Worm (Caenorhabditis elegans) whole organism, L3 larva: ENCODE results near the gene C07G3.15.

ENCODE experiments used
- ceh-28 ChIP-seq: fragments of 150-350 bp; optimal IDR thresholded peaks from 2 replicates; lab custom pipeline; 2014; ENCODE audit warnings: missing biosample characterization, missing genetic modification reagents, missing genetic modification characterization
- ceh-82 ChIP-seq: fragments of 150-350 bp; optimal IDR thresholded peaks from 2 replicates; lab custom pipeline; 2014; ENCODE audit warnings: missing biosample characterization, missing genetic modification characterization
- egl-27 ChIP-seq: sonication (generic microtip); optimal IDR thresholded peaks from 4 replicates; lab custom pipeline; 2017; ENCODE audit warnings: missing biosample characterization, missing genetic modification reagents, missing genetic modification characterization
- fos-1 ChIP-seq: fragments of 150-350 bp; optimal IDR thresholded peaks from 2 replicates; lab custom pipeline; 2014; ENCODE audit warnings: missing biosample characterization, missing genetic modification characterization
- lin-15B ChIP-seq: fragments of 150-350 bp; optimal IDR thresholded peaks from 2 replicates; lab custom pipeline; 2014; ENCODE audit warnings: missing biosample characterization, missing genetic modification characterization
- lin-39 ChIP-seq: fragments of 150-350 bp; optimal IDR thresholded peaks from 2 replicates; lab custom pipeline; 2018; ENCODE audit warnings: missing biosample characterization, missing genetic modification reagents, missing genetic modification characterization
- mdl-1 ChIP-seq: fragments of 150-350 bp; optimal IDR thresholded peaks from 2 replicates; lab custom pipeline; 2014; ENCODE audit warnings: missing biosample characterization, missing genetic modification characterization
- nfya-1 ChIP-seq: sonication (generic microtip); optimal IDR thresholded peaks from 2 replicates; lab custom pipeline; 2017; ENCODE audit warnings: missing genetic modification characterization, mild to moderate bottlenecking, missing compliant biosample characterization, antibody characterized with exemption, moderate library complexity; ENCODE audit not compliant: insufficient read depth
- nhr-237 ChIP-seq: fragments of 150-350 bp; optimal IDR thresholded peaks from 2 replicates; lab custom pipeline; 2014; ENCODE audit warnings: missing biosample characterization, missing genetic modification characterization
- nhr-76 ChIP-seq: fragments of 150-350 bp; sonication (generic microtip); optimal IDR thresholded peaks from 5 replicates; lab custom pipeline; 2014; ENCODE audit warnings: missing biosample characterization, missing genetic modification characterization
- nhr-77 ChIP-seq: fragments of 150-350 bp; optimal IDR thresholded peaks from 2 replicates; lab custom pipeline; 2014; ENCODE audit warnings: missing biosample characterization, missing genetic modification characterization
- snpc-4 ChIP-seq: fragments of 150-350 bp; optimal IDR thresholded peaks from 2 replicates; lab custom pipeline; 2014; ENCODE audit warnings: missing biosample characterization, missing genetic modification characterization
- unc-39 ChIP-seq: sonication (generic microtip); optimal IDR thresholded peaks from 4 replicates; lab custom pipeline; 2017; ENCODE audit warnings: missing biosample characterization, missing genetic modification characterization
- unc-62 ChIP-seq: fragments of 150-350 bp; sonication (generic microtip); optimal IDR thresholded peaks from 4 replicates; lab custom pipeline; 2014; ENCODE audit warnings: missing biosample characterization, missing genetic modification reagents, missing genetic modification characterization

ce11 chrV:3546517-3546916 lies 49.7 kb upstream of the C07G3.15 start, which contains the start of gene srbc-68:
- TF ChIP-seq nhr-77 (tag; lab: Kevin White, UChicago) (no peak), unc-62 (GFP tag; lab: Kevin White, UChicago) (no peak), nfya-1 (tag; lab: Kevin White, UChicago) (no peak), unc-39 (tag; lab: Kevin White, UChicago) (no peak), snpc-4 (no peak), mdl-1 (tag; lab: Kevin White, UChicago) (no peak), ceh-28 (tag; lab: Kevin White, UChicago) (no peak), lin-15B (tag; lab: Kevin White, UChicago) (no peak), ceh-82 (tag; lab: Kevin White, UChicago) (no peak), nhr-76 (tag; lab: Kevin White, UChicago) (no peak), nhr-237 (tag; lab: Kevin White, UChicago) (no peak), lin-39 (tag; lab: Kevin White, UChicago) (no peak), fos-1 (tag; lab: Kevin White, UChicago) (no peak), egl-27 (no peak)
